Worm (Caenorhabditis elegans) whole organism, early embryonic: ENCODE data around the gene F10C1.8.

ENCODE experiments used
- B0310.2 ChIP-seq: sonication (generic microtip); optimal IDR thresholded peaks from 2 replicates; lab custom pipeline; 2016; ENCODE audit warnings: mild to moderate bottlenecking, missing genetic modification characterization, missing compliant biosample characterization
- F13C5.2 ChIP-seq: sonication (generic microtip); optimal IDR thresholded peaks from 2 replicates; lab custom pipeline; 2017; ENCODE audit warnings: mild to moderate bottlenecking, missing genetic modification characterization, inconsistent platforms, missing compliant biosample characterization
- aly-1 ChIP-seq: sonication (generic microtip); optimal IDR thresholded peaks from 2 replicates; lab custom pipeline; 2016; ENCODE audit warnings: missing genetic modification characterization, missing compliant biosample characterization
- ama-1 ChIP-seq: fragments of 150-350 bp; optimal IDR thresholded peaks from 2 replicates; lab custom pipeline; 2014
- ceh-13 ChIP-seq: fragments of 200-800 bp; sonication (Bioruptor generic); optimal IDR thresholded peaks from 2 replicates; lab custom pipeline; 2018; ENCODE audit warnings: mild to moderate bottlenecking, missing genetic modification characterization, missing compliant biosample characterization
- ceh-36 ChIP-seq: sonication (generic microtip); optimal IDR thresholded peaks from 2 replicates; lab custom pipeline; 2016; ENCODE audit warnings: missing genetic modification characterization, inconsistent platforms, missing compliant biosample characterization
- ets-7 ChIP-seq: sonication (generic microtip); optimal IDR thresholded peaks from 2 replicates; lab custom pipeline; 2016; ENCODE audit warnings: missing genotype, missing genetic modification characterization, missing compliant biosample characterization
- flt-1 ChIP-seq: fragments of 200-800 bp; sonication (Bioruptor generic); IDR thresholded peaks from 2 replicates; pipeline ENCODE4 v1.3.6; 2022; ENCODE audit warnings: missing genetic modification characterization, missing compliant biosample characterization
- hmbx-1 ChIP-seq: sonication (generic microtip); optimal IDR thresholded peaks from 2 replicates; lab custom pipeline; 2016; ENCODE audit warnings: mild to moderate bottlenecking, missing genetic modification characterization, missing compliant biosample characterization
- hmg-4 ChIP-seq: fragments of 200-800 bp; sonication (Bioruptor generic); optimal IDR thresholded peaks from 2 replicates; lab custom pipeline; 2018; ENCODE audit warnings: mild to moderate bottlenecking, missing genetic modification characterization, missing compliant biosample characterization
- hnd-1 ChIP-seq: sonication (generic microtip); optimal IDR thresholded peaks from 2 replicates; lab custom pipeline; 2016; ENCODE audit warnings: missing genetic modification characterization, missing compliant biosample characterization
- pes-1 ChIP-seq: fragments of 200-800 bp; sonication (Bioruptor generic); IDR thresholded peaks from 2 replicates; pipeline ENCODE4 v1.3.6; 2022; ENCODE audit warnings: missing genetic modification reagents, missing genetic modification characterization, missing compliant biosample characterization
- scrt-1 ChIP-seq: fragments of 200-800 bp; sonication (Bioruptor generic); IDR thresholded peaks from 2 replicates; pipeline ENCODE4 v1.3.6; 2022; ENCODE audit warnings: missing genetic modification characterization, missing compliant biosample characterization
- sea-1 ChIP-seq: fragments of 200-800 bp; sonication (Bioruptor generic); conservative IDR thresholded peaks from 2 replicates; pipeline ENCODE4 v1.3.6; 2022; ENCODE audit warnings: missing genetic modification characterization, missing compliant biosample characterization
- tbx-11 ChIP-seq: fragments of 200-800 bp; sonication (Bioruptor generic); IDR thresholded peaks from 2 replicates; pipeline ENCODE4 v1.3.6; 2022; ENCODE audit warnings: missing genetic modification characterization, missing compliant biosample characterization
- tbx-37 ChIP-seq: fragments of 200-800 bp; sonication (Bioruptor generic); conservative IDR thresholded peaks from 2 replicates; pipeline ENCODE4 v1.3.6; 2022; ENCODE audit warnings: missing genetic modification reagents, missing genetic modification characterization, missing compliant biosample characterization
- tra-4 ChIP-seq: sonication (generic microtip); optimal IDR thresholded peaks from 2 replicates; lab custom pipeline; 2017; ENCODE audit warnings: missing genetic modification characterization, missing compliant biosample characterization

F10C1.8 gene

DNA sequence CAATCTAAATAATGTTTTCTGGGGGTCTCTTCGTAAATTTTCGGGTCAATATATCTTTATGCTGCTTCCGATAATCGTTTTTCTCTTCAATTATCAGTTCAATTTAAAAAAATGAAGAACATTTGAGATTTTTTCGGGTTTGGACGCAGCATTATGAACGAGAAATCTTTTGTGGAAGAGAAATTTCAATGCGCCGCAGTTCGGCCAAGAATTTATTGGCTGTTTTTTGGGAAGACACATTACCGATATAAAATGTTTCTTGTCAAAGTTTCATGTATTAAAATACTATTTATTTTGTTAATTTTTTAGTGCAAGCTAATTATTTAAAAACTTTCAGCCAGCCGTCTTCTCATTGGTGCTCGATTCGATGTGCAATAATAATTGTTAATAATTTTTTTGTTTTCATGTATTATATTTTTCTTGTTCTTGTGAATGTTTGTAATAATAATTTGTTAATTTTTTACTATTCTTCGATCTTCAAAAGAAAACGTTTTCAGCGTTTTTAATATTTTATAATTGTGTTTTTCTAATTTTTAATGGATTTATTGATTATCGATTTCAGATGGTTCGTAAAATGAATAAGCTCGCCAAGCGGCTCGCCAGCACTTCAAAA lies 38.4 kb upstream of the F10C1.8 start, which contains the start of the genes C18A3.10 and C18A3.3:
TSS of gene C18A3.10 (minus strand) at position 101 of the 613 bp plus-strand sequence.
TSS of gene C18A3.3 (plus strand) at position 563 of the 613 bp plus-strand sequence.
- no peak for TF ChIP-seq tbx-37 (GFP tag; lab: Robert Waterston, UW)
- no peak for TF ChIP-seq ama-1 (lab: Kevin White, UChicago)
- TF ChIP-seq B0310.2 (tag; lab: Kevin White, UChicago): no peak
- no peak for TF ChIP-seq ceh-36 (tag; lab: Kevin White, UChicago)
- TF ChIP-seq sea-1 (GFP tag; lab: Robert Waterston, UW): no peak
- TF ChIP-seq pes-1 (GFP tag; lab: Robert Waterston, UW): no peak
- TF ChIP-seq ceh-13: no peak
- TF ChIP-seq F13C5.2 (tag; lab: Kevin White, UChicago): no peak

DNA sequence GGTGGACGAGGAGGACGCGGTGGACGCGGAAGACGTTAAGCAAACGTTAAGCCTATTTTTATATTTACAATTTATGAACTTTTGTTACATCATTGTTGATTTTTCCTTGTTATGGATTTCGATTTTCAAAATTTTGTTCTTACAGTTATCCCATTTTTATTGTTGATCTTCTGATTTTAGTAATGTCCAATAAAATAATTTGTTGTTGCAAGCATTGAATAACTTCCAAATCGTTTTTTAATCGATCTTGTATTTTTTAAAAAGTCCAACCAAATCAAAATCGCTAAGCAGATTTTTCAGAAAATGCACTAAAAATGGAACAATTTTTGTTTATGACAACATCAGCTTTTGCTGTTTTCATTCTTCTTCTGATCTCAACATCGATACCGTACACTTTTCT lies 36.4 kb upstream of the F10C1.8 start, which contains the start of gene zipt-3:
TSS of gene zipt-3 (plus strand) at position 301 of the 400 bp plus-strand sequence.
- no peak for TF ChIP-seq tbx-11 (GFP tag; lab: Robert Waterston, UW)
- TF ChIP-seq tbx-37 (GFP tag; lab: Robert Waterston, UW): no peak
- TF ChIP-seq flt-1: no peak
- TF ChIP-seq F13C5.2 (tag; lab: Kevin White, UChicago): no peak
- TF ChIP-seq sea-1 (GFP tag; lab: Robert Waterston, UW): no peak
- no peak for TF ChIP-seq ets-7 (tag; lab: Kevin White, UChicago)
- no peak for TF ChIP-seq scrt-1 (GFP tag; lab: Robert Waterston, UW)
- TF ChIP-seq ceh-36 (tag; lab: Kevin White, UChicago): no peak
- no peak for TF ChIP-seq pes-1 (GFP tag; lab: Robert Waterston, UW)
- TF ChIP-seq ama-1 (lab: Kevin White, UChicago): no peak
- no peak for TF ChIP-seq aly-1
- TF ChIP-seq ceh-13: no peak
- TF ChIP-seq tra-4 (tag; lab: Kevin White, UChicago): no peak
- no peak for TF ChIP-seq hmg-4

DNA sequence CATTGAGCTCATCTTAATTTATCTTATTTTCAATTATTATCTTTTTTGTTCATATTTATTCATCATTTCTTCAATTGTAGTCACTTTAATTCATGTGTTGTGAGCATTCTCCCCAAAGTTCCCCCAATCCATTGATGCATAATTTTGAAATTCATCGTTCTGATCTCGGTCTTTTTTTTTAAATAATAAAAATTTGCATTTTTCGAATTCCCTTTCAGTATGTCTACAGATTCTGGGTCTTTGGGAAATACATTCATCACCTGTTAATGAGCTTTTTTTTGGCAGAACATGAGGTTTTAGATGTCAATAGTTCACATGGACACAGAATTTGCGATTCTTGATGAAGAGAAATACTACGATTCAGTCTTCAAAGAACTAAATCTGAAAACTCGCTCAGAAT lies 34.4 kb upstream of the F10C1.8 start, which contains the start of gene damt-1:
TSS of gene damt-1 (plus strand) at position 301 of the 400 bp plus-strand sequence.
- TF ChIP-seq F13C5.2 (tag; lab: Kevin White, UChicago) (no peak), tra-4 (tag; lab: Kevin White, UChicago) (no peak), tbx-11 (GFP tag; lab: Robert Waterston, UW) (no peak), tbx-37 (GFP tag; lab: Robert Waterston, UW) (no peak), ceh-13 (no peak), sea-1 (GFP tag; lab: Robert Waterston, UW) (no peak), pes-1 (GFP tag; lab: Robert Waterston, UW) (no peak), ets-7 (tag; lab: Kevin White, UChicago) (no peak), flt-1 (no peak), ama-1 (lab: Kevin White, UChicago) (no peak), hnd-1 (no peak), hmbx-1 (tag; lab: Kevin White, UChicago) (no peak), aly-1 (no peak), B0310.2 (tag; lab: Kevin White, UChicago) (no peak), hmg-4 (no peak), ceh-36 (tag; lab: Kevin White, UChicago) (no peak), scrt-1 (GFP tag; lab: Robert Waterston, UW) (no peak)

DNA sequence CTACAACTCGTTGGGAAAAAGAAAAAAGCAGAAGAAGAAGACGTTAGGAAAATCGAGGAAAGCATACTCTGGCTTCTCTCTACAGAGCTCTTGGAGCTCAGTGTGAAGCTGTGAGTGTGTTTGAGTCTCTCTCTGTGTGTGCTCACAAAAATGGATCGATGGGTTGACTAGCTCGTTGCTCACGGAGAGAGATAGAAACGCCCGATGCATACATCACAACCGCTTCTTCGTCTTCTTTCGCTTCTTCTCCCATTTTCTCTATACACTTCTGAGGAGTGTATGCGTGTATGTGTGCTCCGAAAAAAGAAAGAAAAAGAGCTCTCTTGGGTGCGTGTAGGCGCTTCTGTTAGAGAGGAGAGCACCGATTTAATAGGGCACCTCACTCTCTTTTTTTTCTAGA lies 29.2 kb upstream of the F10C1.8 start:
- TF ChIP-seq ama-1 (lab: Kevin White, UChicago) (no peak), hnd-1 (no peak), ceh-36 (tag; lab: Kevin White, UChicago) (no peak), sea-1 (GFP tag; lab: Robert Waterston, UW) (no peak), B0310.2 (tag; lab: Kevin White, UChicago) (no peak), F13C5.2 (tag; lab: Kevin White, UChicago) (no peak), flt-1 (no peak), tbx-37 (GFP tag; lab: Robert Waterston, UW) (no peak), aly-1 (no peak), hmbx-1 (tag; lab: Kevin White, UChicago) (no peak)

DNA sequence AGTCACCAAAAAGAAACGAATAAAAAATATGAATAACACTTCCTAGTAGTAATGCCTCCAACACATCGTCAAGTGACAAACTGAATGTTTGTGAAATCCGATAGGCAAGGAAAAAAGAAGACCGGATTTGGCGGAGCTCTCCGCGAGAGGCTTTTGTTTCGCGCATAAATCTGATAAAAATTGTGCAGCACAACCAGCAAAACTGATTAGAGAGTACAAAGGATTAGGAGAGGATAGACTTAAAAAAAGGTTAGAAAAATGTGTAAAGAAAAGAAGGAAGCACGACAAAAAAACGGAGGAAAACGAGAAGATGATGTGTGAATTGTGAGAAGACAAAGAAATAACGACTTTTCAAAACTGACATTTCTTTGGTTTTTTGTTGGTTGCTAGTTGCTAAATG lies 26.6 kb upstream of the F10C1.8 start, which contains the start of gene rab-3:
TSS of gene rab-3 (minus strand) at position 147 of the 400 bp plus-strand sequence.
- TF ChIP-seq hnd-1: no peak
- TF ChIP-seq aly-1: no peak
- no peak for TF ChIP-seq scrt-1 (GFP tag; lab: Robert Waterston, UW)

DNA sequence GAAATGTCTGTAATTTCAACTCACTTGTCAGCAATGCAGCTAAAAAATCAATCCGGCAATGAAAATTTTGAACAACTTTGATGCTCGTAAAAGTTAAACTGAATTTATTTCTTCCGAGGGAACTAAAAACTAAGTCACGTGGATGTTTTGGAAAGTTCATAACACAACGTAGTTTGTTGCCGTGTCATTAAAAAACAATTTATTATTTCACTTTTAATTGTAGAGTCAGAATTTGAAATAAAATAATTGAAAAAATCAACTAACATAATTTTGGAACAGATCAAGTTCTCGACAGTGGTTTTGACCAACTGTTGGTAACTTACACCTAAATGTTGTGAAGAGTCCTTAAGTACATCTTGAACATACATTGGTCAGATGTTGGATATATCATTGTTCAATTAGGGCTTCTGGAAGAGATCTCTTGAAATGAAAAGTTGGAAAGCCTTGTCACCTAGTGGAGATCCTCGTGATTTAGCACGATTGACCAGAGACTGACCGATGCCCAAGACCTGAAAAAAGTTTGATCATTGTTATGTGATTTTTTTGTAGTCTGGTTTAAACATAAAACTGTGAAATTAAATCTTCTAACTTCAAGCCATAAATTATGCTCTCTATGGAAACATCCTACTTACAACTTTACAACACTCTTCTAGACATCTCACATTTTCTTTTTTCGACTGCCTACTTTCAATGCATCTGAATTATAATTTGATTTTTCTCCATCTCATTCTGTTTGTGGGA lies 23.8 kb upstream of the F10C1.8 start, which contains the start of the genes C18A3.7 and C18A3.11:
TSS of gene C18A3.7 (minus strand) at position 101 of the 741 bp plus-strand sequence.
TSS of gene C18A3.11 (plus strand) at position 691 of the 741 bp plus-strand sequence.
- no peak for TF ChIP-seq B0310.2 (tag; lab: Kevin White, UChicago)
- no peak for TF ChIP-seq tbx-37 (GFP tag; lab: Robert Waterston, UW)
- TF ChIP-seq ceh-13: no peak
- no peak for TF ChIP-seq F13C5.2 (tag; lab: Kevin White, UChicago)
- TF ChIP-seq scrt-1 (GFP tag; lab: Robert Waterston, UW): no peak
- TF ChIP-seq hmg-4: no peak
- TF ChIP-seq ceh-36 (tag; lab: Kevin White, UChicago): no peak
- no peak for TF ChIP-seq hmbx-1 (tag; lab: Kevin White, UChicago)
- TF ChIP-seq aly-1: no peak
- no peak for TF ChIP-seq ets-7 (tag; lab: Kevin White, UChicago)
- TF ChIP-seq pes-1 (GFP tag; lab: Robert Waterston, UW): no peak
- no peak for TF ChIP-seq ama-1 (lab: Kevin White, UChicago)
- TF ChIP-seq hnd-1: no peak
- no peak for TF ChIP-seq flt-1
- no peak for TF ChIP-seq tra-4 (tag; lab: Kevin White, UChicago)

DNA sequence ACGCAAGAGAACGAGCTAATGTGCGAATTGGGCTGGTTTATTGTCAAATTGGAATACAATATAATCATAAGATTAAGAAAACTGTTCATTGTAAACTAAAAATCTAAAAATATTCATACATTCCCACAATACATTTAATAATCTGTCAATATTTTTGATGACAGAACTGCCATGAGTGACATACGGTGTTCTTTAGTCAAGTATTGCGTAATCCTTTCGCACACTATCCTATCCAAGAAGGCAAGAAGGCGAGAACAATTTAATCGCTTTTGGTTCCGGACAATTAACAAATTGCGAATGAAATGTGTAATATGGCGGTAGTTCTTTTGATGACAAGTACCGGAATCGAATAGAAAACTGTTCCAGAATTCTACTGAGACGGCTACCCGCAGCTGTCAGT lies 19.4 kb upstream of the F10C1.8 start:
- no peak for TF ChIP-seq F13C5.2 (tag; lab: Kevin White, UChicago)
- no peak for TF ChIP-seq tbx-11 (GFP tag; lab: Robert Waterston, UW)
- TF ChIP-seq sea-1 (GFP tag; lab: Robert Waterston, UW): no peak
- TF ChIP-seq ceh-36 (tag; lab: Kevin White, UChicago): no peak
- TF ChIP-seq aly-1: no peak
- TF ChIP-seq ama-1 (lab: Kevin White, UChicago): no peak
- no peak for TF ChIP-seq flt-1
- no peak for TF ChIP-seq tbx-37 (GFP tag; lab: Robert Waterston, UW)
- no peak for TF ChIP-seq hnd-1
- no peak for TF ChIP-seq pes-1 (GFP tag; lab: Robert Waterston, UW)
- TF ChIP-seq hmbx-1 (tag; lab: Kevin White, UChicago): no peak
- no peak for TF ChIP-seq ets-7 (tag; lab: Kevin White, UChicago)
- TF ChIP-seq scrt-1 (GFP tag; lab: Robert Waterston, UW): no peak
- TF ChIP-seq tra-4 (tag; lab: Kevin White, UChicago): no peak
- no peak for TF ChIP-seq B0310.2 (tag; lab: Kevin White, UChicago)
- no peak for TF ChIP-seq ceh-13
- TF ChIP-seq hmg-4: no peak
